Fruit fly (Drosophila melanogaster): ENCODE data around the gene GCS2beta.
A peak's percentile ranks its signal among the peaks of the same experiment; 100 is the strongest.

The GCS2beta gene

dm6 chr2L:17500946-17501451 lies 16.9 kb upstream of the GCS2beta start, which contains the start of the genes mEFTs and Dhc36C:
Gene mEFTs, minus strand, starts transcription at chr2L:17501106.
Gene Dhc36C, plus strand, starts transcription at chr2L:17501401.
- TF ChIP-seq CG9948 (tag; optimal IDR thresholded peaks at IDR 0.05) (no peak), gl (tag; optimal IDR thresholded peaks at IDR 0.05) (no peak), CG8159 (tag; optimal IDR thresholded peaks at IDR 0.05) (no peak), Pif1B (GFP tag; optimal IDR thresholded peaks at IDR 0.05) (no peak)

dm6 chr2L:17498721-17499120 lies 14.6 kb upstream of the GCS2beta start, which contains the start of gene CG15142:
Gene CG15142, minus strand, starts transcription at chr2L:17498821.
- TF ChIP-seq gl (tag; optimal IDR thresholded peaks at IDR 0.05) (no peak), D1 (tag; optimal IDR thresholded peaks at IDR 0.05) (no peak), Pif1B (GFP tag; optimal IDR thresholded peaks at IDR 0.05) (no peak), CG34367 (tag; optimal IDR thresholded peaks at IDR 0.05) (no peak), CG10348 (GFP tag; IDR thresholded peaks at IDR 0.05) (no peak), Pif1A (GFP tag; optimal IDR thresholded peaks at IDR 0.05) (no peak)

DNA sequence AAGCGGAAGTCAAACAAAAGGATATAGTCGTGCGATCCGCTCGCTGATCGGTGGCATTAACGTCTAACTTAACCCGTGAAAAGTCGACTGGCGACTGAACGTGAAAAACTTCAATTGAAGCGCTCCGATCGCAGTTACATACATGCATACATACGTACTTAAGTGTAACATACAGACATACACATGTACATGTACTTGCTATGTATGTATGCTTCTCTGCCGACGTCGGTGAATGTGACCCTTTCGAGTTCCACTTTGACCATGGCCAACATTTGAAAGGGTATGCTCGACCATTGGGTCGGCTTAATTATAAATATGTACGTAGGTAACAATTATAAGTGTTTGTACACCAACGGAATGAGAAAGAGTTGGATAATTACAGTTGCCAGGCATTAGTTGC lies 13.0 kb upstream of the GCS2beta start, which contains the start of gene qua:
Gene qua, minus strand, starts transcription at position 101 of the 400 bp plus-strand sequence.
- TF ChIP-seq CG10348 (GFP tag; IDR thresholded peaks at IDR 0.05) (no peak), gl (tag; optimal IDR thresholded peaks at IDR 0.05) (no peak), CG14655 (GFP tag; optimal IDR thresholded peaks at IDR 0.05) (peak; percentile 19)

dm6 chr2L:17495759-17496158 lies 11.7 kb upstream of the GCS2beta start:
- TF ChIP-seq CG14655 (GFP tag; optimal IDR thresholded peaks at IDR 0.05): no peak
- TF ChIP-seq Pif1B (GFP tag; optimal IDR thresholded peaks at IDR 0.05): no peak
- no peak for TF ChIP-seq CG12605 (GFP tag; IDR thresholded peaks at IDR 0.05)
- no peak for TF ChIP-seq gl (tag; optimal IDR thresholded peaks at IDR 0.05)
- no peak for TF ChIP-seq CG8159 (tag; optimal IDR thresholded peaks at IDR 0.05)
- no peak for TF ChIP-seq fd96Ca (GFP tag; IDR thresholded peaks at IDR 0.05)
- TF ChIP-seq CG9948 (tag; optimal IDR thresholded peaks at IDR 0.05): no peak
- no peak for TF ChIP-seq Pif1A (GFP tag; optimal IDR thresholded peaks at IDR 0.05)
- no peak for TF ChIP-seq Ets98B (GFP tag; IDR thresholded peaks at IDR 0.05)
- TF ChIP-seq CG32121 (GFP tag; IDR thresholded peaks at IDR 0.05): no peak
- TF ChIP-seq CG10348 (GFP tag; IDR thresholded peaks at IDR 0.05): no peak
- TF ChIP-seq CG34367 (tag; optimal IDR thresholded peaks at IDR 0.05): no peak
- TF ChIP-seq rn (GFP tag; IDR thresholded peaks at IDR 0.05): no peak
- TF ChIP-seq D1 (tag; optimal IDR thresholded peaks at IDR 0.05): no peak
- TF ChIP-seq CG4496 (GFP tag; IDR thresholded peaks at IDR 0.05): no peak
- TF ChIP-seq CG13204 (GFP tag; optimal IDR thresholded peaks at IDR 0.05): no peak
- TF ChIP-seq CG8301 (tag; optimal IDR thresholded peaks at IDR 0.05): no peak
- no peak for TF ChIP-seq CG15710 (tag; optimal IDR thresholded peaks at IDR 0.05)
- no peak for TF ChIP-seq EcR (GFP tag; optimal IDR thresholded peaks at IDR 0.05)
- TF ChIP-seq CG17806 (tag; optimal IDR thresholded peaks at IDR 0.05): no peak

- TF ChIP-seq CG9948 (tag; optimal IDR thresholded peaks at IDR 0.05) (no peak), CG14655 (GFP tag; optimal IDR thresholded peaks at IDR 0.05) (no peak), Ets98B (GFP tag; IDR thresholded peaks at IDR 0.05) (no peak), CG8159 (tag; optimal IDR thresholded peaks at IDR 0.05) (no peak), rn (GFP tag; IDR thresholded peaks at IDR 0.05) (no peak), Snoo (tag; optimal IDR thresholded peaks at IDR 0.05) (no peak), EcR (GFP tag; optimal IDR thresholded peaks at IDR 0.05) (no peak), CG32121 (GFP tag; IDR thresholded peaks at IDR 0.05) (no peak), CG4496 (GFP tag; IDR thresholded peaks at IDR 0.05) (no peak), CG12605 (GFP tag; IDR thresholded peaks at IDR 0.05) (no peak)
Measured at dm6 chr2L:17492680-17493079, 8.6 kb upstream of the GCS2beta start.

DNA sequence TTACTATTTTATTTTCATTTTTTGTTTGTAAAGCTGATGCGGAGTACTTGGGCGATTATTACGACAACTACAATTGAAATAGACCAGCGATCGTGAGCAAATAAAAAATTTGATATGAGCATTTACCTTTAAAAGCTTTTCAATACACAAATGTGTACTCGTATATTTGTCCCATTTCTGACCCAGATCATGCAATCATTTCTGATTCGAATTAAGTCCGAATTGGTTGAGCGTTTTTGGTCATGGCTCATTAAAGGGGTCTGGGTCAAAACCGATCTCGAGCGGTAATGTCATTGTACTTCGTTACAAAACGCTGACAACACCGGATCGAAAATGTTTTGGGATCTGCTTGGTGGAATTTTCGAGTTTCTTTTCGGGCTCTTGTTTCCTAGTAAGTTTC lies 2.2 kb upstream of the GCS2beta start, which contains the start of gene CG43220:
Gene CG43220, plus strand, starts transcription at position 301 of the 400 bp plus-strand sequence.
- no peak for TF ChIP-seq CG8301 (tag; optimal IDR thresholded peaks at IDR 0.05)
- TF ChIP-seq Ets98B (GFP tag; IDR thresholded peaks at IDR 0.05): no peak
- TF ChIP-seq fd96Ca (GFP tag; IDR thresholded peaks at IDR 0.05): no peak
- TF ChIP-seq CG10348 (GFP tag; IDR thresholded peaks at IDR 0.05): no peak
- TF ChIP-seq CG8159 (tag; optimal IDR thresholded peaks at IDR 0.05): no peak
- TF ChIP-seq Snoo (tag; optimal IDR thresholded peaks at IDR 0.05): no peak
- TF ChIP-seq CG15710 (tag; optimal IDR thresholded peaks at IDR 0.05): no peak
- no peak for TF ChIP-seq EcR (GFP tag; optimal IDR thresholded peaks at IDR 0.05)
- no peak for TF ChIP-seq Pif1A (GFP tag; optimal IDR thresholded peaks at IDR 0.05)

dm6 chr2L:17485457-17485856 lies 1.4 kb upstream of the GCS2beta start, which contains the start of the genes CG43221 and CG43645:
Gene CG43221, plus strand, starts transcription at chr2L:17485757.
Gene CG43645, plus strand, starts transcription at chr2L:17485757.
- TF ChIP-seq CG8301 (tag; optimal IDR thresholded peaks at IDR 0.05) (no peak), EcR (GFP tag; optimal IDR thresholded peaks at IDR 0.05) (no peak), CG9948 (tag; optimal IDR thresholded peaks at IDR 0.05) (no peak), gl (tag; optimal IDR thresholded peaks at IDR 0.05) (no peak), CG17806 (tag; optimal IDR thresholded peaks at IDR 0.05) (no peak), D1 (tag; optimal IDR thresholded peaks at IDR 0.05) (no peak), CG8159 (tag; optimal IDR thresholded peaks at IDR 0.05) (no peak), Pif1B (GFP tag; optimal IDR thresholded peaks at IDR 0.05) (no peak), rn (GFP tag; IDR thresholded peaks at IDR 0.05) (no peak), CG10348 (GFP tag; IDR thresholded peaks at IDR 0.05) (no peak), Ets98B (GFP tag; IDR thresholded peaks at IDR 0.05) (no peak), CG34367 (tag; optimal IDR thresholded peaks at IDR 0.05) (no peak), CG15710 (tag; optimal IDR thresholded peaks at IDR 0.05) (no peak)

All from whole organism, pupa.